Worm (Caenorhabditis elegans) whole organism, L4 larva: ENCODE results near the gene F42G2.7.

ENCODE experiments used
- D1046.2 ChIP-seq: fragments of 200-800 bp; sonication (Bioruptor generic); IDR thresholded peaks from 2 replicates; pipeline ENCODE4 v1.3.6; 2022; ENCODE audit warnings: missing genetic modification characterization, missing compliant biosample characterization
- F37D6.2 ChIP-seq: sonication (generic microtip); optimal IDR thresholded peaks from 2 replicates; lab custom pipeline; 2016; ENCODE audit warnings: mild to moderate bottlenecking, missing genetic modification characterization, missing compliant biosample characterization
- Y48G9A.11 ChIP-seq: fragments of 200-800 bp; sonication (Bioruptor generic); IDR thresholded peaks from 2 replicates; pipeline ENCODE4 v1.3.6; 2022; ENCODE audit warnings: missing genetic modification reagents, missing genetic modification characterization, missing compliant biosample characterization
- Y5F2A.4 ChIP-seq: fragments of 200-800 bp; sonication (Bioruptor generic); optimal IDR thresholded peaks from 2 replicates; lab custom pipeline; 2018; ENCODE audit warnings: mild to moderate bottlenecking, missing genetic modification characterization, missing compliant biosample characterization
- ZK337.2 ChIP-seq: fragments of 200-800 bp; sonication (Bioruptor generic); IDR thresholded peaks from 2 replicates; pipeline ENCODE4 v1.3.6; 2022; ENCODE audit warnings: missing genetic modification reagents, missing genetic modification characterization, missing compliant biosample characterization
- aly-2 ChIP-seq: sonication (generic microtip); optimal IDR thresholded peaks from 2 replicates; lab custom pipeline; 2018; ENCODE audit warnings: missing biosample characterization, missing genetic modification characterization
- arid-1 ChIP-seq: fragments of 200-800 bp; sonication (Bioruptor generic); conservative IDR thresholded peaks from 2 replicates; pipeline ENCODE4 v1.3.6; 2022; ENCODE audit warnings: missing genetic modification reagents, missing genetic modification characterization, missing compliant biosample characterization
- ceh-28 ChIP-seq: fragments of 150-350 bp; optimal IDR thresholded peaks from 2 replicates; lab custom pipeline; 2014; ENCODE audit warnings: missing biosample characterization, missing genetic modification reagents, missing genetic modification characterization
- ceh-32 ChIP-seq: sonication (generic microtip); optimal IDR thresholded peaks from 2 replicates; lab custom pipeline; 2016; ENCODE audit warnings: mild to moderate bottlenecking, missing genetic modification characterization, missing compliant biosample characterization; ENCODE audit not compliant: poor library complexity
- ceh-44 ChIP-seq: fragments of 200-800 bp; sonication (Bioruptor generic); IDR thresholded peaks from 2 replicates; pipeline ENCODE4 v1.3.6; 2022; ENCODE audit warnings: missing genetic modification reagents, missing genetic modification characterization, missing compliant biosample characterization
- ceh-62 ChIP-seq: sonication (generic microtip); optimal IDR thresholded peaks from 2 replicates; lab custom pipeline; 2017; ENCODE audit warnings: missing biosample characterization, missing genetic modification characterization
- daf-12 ChIP-seq: fragments of 150-350 bp; optimal IDR thresholded peaks from 2 replicates; lab custom pipeline; 2014; ENCODE audit warnings: missing biosample characterization, missing genetic modification reagents, missing genetic modification characterization
- daf-16 ChIP-seq, 3 experiments: sonication (generic microtip); optimal IDR thresholded peaks; 2 replicates each; lab custom pipeline; 2016 to 2017; ENCODE audit warnings: missing genetic modification characterization in 3 of 3, missing genetic modification reagents in 3 of 3, mild to moderate bottlenecking in 2 of 3, missing compliant biosample characterization in 2 of 3, missing biosample characterization in 1 of 3, moderate library complexity in 1 of 3
- dmd-6 ChIP-seq: fragments of 200-800 bp; sonication (Bioruptor generic); IDR thresholded peaks from 2 replicates; pipeline ENCODE4 v1.3.6; 2022; ENCODE audit warnings: missing genetic modification reagents, missing genetic modification characterization, missing compliant biosample characterization
- dve-1 ChIP-seq: sonication (generic microtip); optimal IDR thresholded peaks from 2 replicates; lab custom pipeline; 2017; ENCODE audit warnings: antibody characterized with exemption, mild to moderate bottlenecking, missing genetic modification characterization, missing compliant biosample characterization; ENCODE audit not compliant: insufficient read depth
- egl-43 ChIP-seq: fragments of 200-800 bp; sonication (Bioruptor generic); IDR thresholded peaks from 2 replicates; pipeline ENCODE4 v1.3.6; 2022; ENCODE audit warnings: missing genetic modification reagents, missing genetic modification characterization, missing compliant biosample characterization
- hif-1 ChIP-seq, 2 experiments: sonication (generic microtip); optimal IDR thresholded peaks; 2 replicates each; lab custom pipeline; 2016 to 2017; ENCODE audit warnings: missing compliant biosample characterization in 2 of 2, missing genetic modification characterization in 2 of 2, missing genetic modification reagents in 2 of 2, missing genotype in 2 of 2, mild to moderate bottlenecking in 1 of 2
- hlh-11 ChIP-seq: fragments of 200-800 bp; sonication (Bioruptor generic); optimal IDR thresholded peaks from 2 replicates; lab custom pipeline; 2018; ENCODE audit warnings: mild to moderate bottlenecking, missing genetic modification characterization, missing compliant biosample characterization
- hlh-30 ChIP-seq: sonication (generic microtip); optimal IDR thresholded peaks from 2 replicates; lab custom pipeline; 2017; ENCODE audit warnings: antibody characterized with exemption, mild to moderate bottlenecking, missing genetic modification characterization, missing compliant biosample characterization; ENCODE audit not compliant: insufficient read depth
- lin-13 ChIP-seq: fragments of 150-350 bp; optimal IDR thresholded peaks from 2 replicates; lab custom pipeline; 2014; ENCODE audit warnings: missing biosample characterization, missing genetic modification reagents, missing genetic modification characterization
- lin-15B ChIP-seq: fragments of 150-350 bp; sonication (generic microtip); optimal IDR thresholded peaks from 3 replicates; lab custom pipeline; 2014; ENCODE audit warnings: missing biosample characterization, missing genetic modification characterization
- lsy-2 ChIP-seq, 2 experiments: fragments of 150-350 bp in 1 of 2; sonication (generic microtip) in 1 of 2; optimal IDR thresholded peaks; 2 replicates each; lab custom pipeline; 2014 to 2017; ENCODE audit warnings: missing biosample characterization in 2 of 2, missing genetic modification characterization in 2 of 2
- madf-5 ChIP-seq, 2 experiments: fragments of 200-800 bp; sonication (Bioruptor generic); IDR thresholded peaks; 2 replicates each; pipeline ENCODE4 v1.3.6; 2022; ENCODE audit warnings: missing compliant biosample characterization in 2 of 2, missing genetic modification characterization in 2 of 2
- mdl-1 ChIP-seq, 2 experiments: fragments of 150-350 bp in 1 of 2; sonication (generic microtip) in 1 of 2; optimal IDR thresholded peaks; 2 replicates each; lab custom pipeline; 2014 to 2017; ENCODE audit warnings: missing biosample characterization in 2 of 2, missing genetic modification characterization in 2 of 2
- mep-1 ChIP-seq: fragments of 150-350 bp; sonication (generic microtip); optimal IDR thresholded peaks from 3 replicates; lab custom pipeline; 2014; ENCODE audit warnings: missing biosample characterization, missing genetic modification characterization
- nhr-111 ChIP-seq: fragments of 200-800 bp; sonication (Bioruptor generic); optimal IDR thresholded peaks from 2 replicates; lab custom pipeline; 2018; ENCODE audit warnings: mild to moderate bottlenecking, missing genetic modification characterization, missing compliant biosample characterization
- nhr-25 ChIP-seq: sonication (generic microtip); optimal IDR thresholded peaks from 2 replicates; lab custom pipeline; 2017; ENCODE audit warnings: missing genetic modification characterization, mild to moderate bottlenecking, missing compliant biosample characterization, antibody characterized with exemption, moderate library complexity, borderline replicate concordance; ENCODE audit not compliant: insufficient read depth
- nhr-28 ChIP-seq: fragments of 150-350 bp; optimal IDR thresholded peaks from 2 replicates; lab custom pipeline; 2014; ENCODE audit warnings: missing biosample characterization, missing genetic modification characterization
- pha-4 ChIP-seq, 2 experiments: fragments of 150-350 bp in 1 of 2; fragments of 200-800 bp in 1 of 2; sonication (Bioruptor generic) in 1 of 2; IDR thresholded peaks in 1 of 2; optimal IDR thresholded peaks in 1 of 2; 2 replicates each; pipeline versions ENCODE4 v1.3.6 to Lab custom; 2014 to 2022; ENCODE audit warnings: missing genetic modification characterization in 2 of 2, missing genetic modification reagents in 2 of 2, missing biosample characterization in 1 of 2, missing compliant biosample characterization in 1 of 2
- pqm-1 ChIP-seq: sonication (generic microtip); optimal IDR thresholded peaks from 2 replicates; lab custom pipeline; 2017; ENCODE audit warnings: missing biosample characterization, missing genetic modification characterization
- sdz-12 ChIP-seq: fragments of 200-800 bp; sonication (Bioruptor generic); optimal IDR thresholded peaks from 2 replicates; lab custom pipeline; 2018; ENCODE audit warnings: mild to moderate bottlenecking, missing genetic modification characterization, missing compliant biosample characterization
- unc-62 ChIP-seq, 3 experiments: fragments of 150-350 bp in 1 of 3; sonication (generic microtip); optimal IDR thresholded peaks in 2 of 3; peaks in 1 of 3; 1 replicate in 1 of 3; 2 replicates in 2 of 3; lab custom pipeline; 2014 to 2017; ENCODE audit warnings: missing biosample characterization in 3 of 3, missing genetic modification characterization in 3 of 3, missing genetic modification reagents in 3 of 3, missing genotype in 1 of 3
- zag-1 ChIP-seq: fragments of 150-350 bp; optimal IDR thresholded peaks from 2 replicates; lab custom pipeline; 2014; ENCODE audit warnings: missing biosample characterization, missing genetic modification characterization
- zfp-2 ChIP-seq: sonication (generic microtip); optimal IDR thresholded peaks from 2 replicates; lab custom pipeline; 2016; ENCODE audit warnings: mild to moderate bottlenecking, missing genetic modification characterization, missing compliant biosample characterization

F42G2.7 gene

ce11 chrII:2420685-2421084, 2.7 kb downstream of the F42G2.7 start (continued):
- TF ChIP-seq nhr-25 (tag; lab: Kevin White, UChicago), result no peak

- TF ChIP-seq hlh-30 (tag; lab: Kevin White, UChicago) (peak; percentile 42), daf-16 (GFP tag; optimal IDR thresholded peaks at IDR 0.05; lab: Kevin White, UChicago) (no peak), daf-16 (tag; optimal IDR thresholded peaks at IDR 0.05; lab: Kevin White, UChicago) (peak; percentile 63), hif-1 (tag; optimal IDR thresholded peaks at IDR 0.05; lab: Kevin White, UChicago) (peak in 1 of 2 experiments; percentile 35), pqm-1 (tag; lab: Kevin White, UChicago) (peak; percentile 36), dmd-6 (GFP tag; lab: Robert Waterston, UW) (peak; percentile 53), ZK337.2 (no peak), dve-1 (tag; lab: Kevin White, UChicago) (peak; percentile 28), F37D6.2 (tag; lab: Kevin White, UChicago) (no peak), mdl-1 (tag; optimal IDR thresholded peaks at IDR 0.05; lab: Kevin White, UChicago) (peak in 1 of 2 experiments; percentile 26), sdz-12 (no peak), daf-12 (tag; lab: Kevin White, UChicago) (no peak), mep-1 (no peak), hlh-11 (tag; lab: Kevin White, UChicago) (peak; percentile 47), lin-13 (GFP tag; lab: Kevin White, UChicago) (no peak), ceh-62 (tag; lab: Kevin White, UChicago) (no peak), zag-1 (tag; lab: Kevin White, UChicago) (no peak), pha-4 (GFP tag; IDR thresholded peaks at IDR 0.05; lab: Robert Waterston, UW) (peak; percentile 39; the same call in 1 of the 2 replicates), pha-4 (tag; optimal IDR thresholded peaks at IDR 0.05; lab: Kevin White, UChicago) (no peak), ceh-28 (tag; lab: Kevin White, UChicago) (no peak), nhr-28 (tag; lab: Kevin White, UChicago) (peak; percentile 35)
- TF ChIP-seq, all 104 proteins: peak for 10
Measured at ce11 chrII:2421185-2421584, 3.2 kb downstream of the F42G2.7 start.

- TF ChIP-seq lsy-2 (tag; optimal IDR thresholded peaks at IDR 0.05; lab: Kevin White, UChicago) (no peak), zfp-2 (tag; lab: Kevin White, UChicago) (no peak), D1046.2 (GFP tag; lab: Robert Waterston, UW) (no peak), aly-2 (tag; lab: Kevin White, UChicago) (no peak), nhr-111 (GFP tag; lab: Kevin White, UChicago) (no peak), Y5F2A.4 (GFP tag; lab: Kevin White, UChicago) (no peak), ceh-44 (no peak), hlh-30 (tag; lab: Kevin White, UChicago) (no peak), Y48G9A.11 (GFP tag; lab: Robert Waterston, UW) (no peak), arid-1 (GFP tag; lab: Robert Waterston, UW) (no peak), lin-15B (no peak)
Measured at ce11 chrII:2421905-2422304, 3.9 kb downstream of the F42G2.7 start, which contains the start of gene F42G2.2. TSS of gene F42G2.2 (plus strand) at chrII:2422205.

ce11 chrII:2422427-2422826, 4.5 kb downstream of the F42G2.7 start:
- TF ChIP-seq egl-43 (GFP tag; lab: Robert Waterston, UW) (no peak), madf-5 (GFP tag; IDR thresholded peaks at IDR 0.05; lab: Robert Waterston, UW) (no peak), ceh-32 (no peak), daf-16 (GFP tag; optimal IDR thresholded peaks at IDR 0.05; lab: Kevin White, UChicago) (no peak), daf-16 (tag; optimal IDR thresholded peaks at IDR 0.05; lab: Kevin White, UChicago) (peak; percentile 80), unc-62 (GFP tag; optimal IDR thresholded peaks at IDR 0.05 in 1 of 2; lab: Kevin White, UChicago) (peak in 1 of 2 experiments; percentile 57), unc-62 (tag; optimal IDR thresholded peaks at IDR 0.05; lab: Kevin White, UChicago) (no peak)
- TF ChIP-seq, all 104 proteins: peak for 2
